Worm (Caenorhabditis elegans) whole organism, L3 larva: ENCODE results near the gene clec-257.

Experiments
- R02D3.7 ChIP-seq: fragments of 150-350 bp; optimal IDR thresholded peaks from 2 replicates; lab custom pipeline; 2014; ENCODE audit warnings: missing biosample characterization, missing genetic modification characterization
- ZK546.5 ChIP-seq: sonication (generic microtip); optimal IDR thresholded peaks from 2 replicates; lab custom pipeline; 2017; ENCODE audit warnings: missing biosample characterization, missing genetic modification characterization
- ama-1 ChIP-seq: fragments of 150-350 bp; optimal IDR thresholded peaks from 2 replicates; lab custom pipeline; 2018
- ceh-16 ChIP-seq: sonication (generic microtip); optimal IDR thresholded peaks from 2 replicates; lab custom pipeline; 2017; ENCODE audit warnings: missing biosample characterization, missing genetic modification characterization
- ceh-28 ChIP-seq: fragments of 150-350 bp; optimal IDR thresholded peaks from 2 replicates; lab custom pipeline; 2014; ENCODE audit warnings: missing biosample characterization, missing genetic modification reagents, missing genetic modification characterization
- ceh-82 ChIP-seq: fragments of 150-350 bp; optimal IDR thresholded peaks from 2 replicates; lab custom pipeline; 2014; ENCODE audit warnings: missing biosample characterization, missing genetic modification characterization
- ceh-9 ChIP-seq: sonication (generic microtip); optimal IDR thresholded peaks from 2 replicates; lab custom pipeline; 2018; ENCODE audit warnings: missing biosample characterization, missing genetic modification characterization
- egl-5 ChIP-seq: fragments of 150-350 bp; optimal IDR thresholded peaks from 2 replicates; lab custom pipeline; 2017; ENCODE audit warnings: missing biosample characterization, missing genetic modification reagents, missing genetic modification characterization, inconsistent platforms
- elt-1 ChIP-seq: fragments of 150-350 bp; optimal IDR thresholded peaks from 2 replicates; lab custom pipeline; 2014; ENCODE audit warnings: missing biosample characterization, missing genetic modification characterization
- elt-3 ChIP-seq, 3 experiments: fragments of 150-350 bp in 1 of 3; sonication (generic microtip) in 2 of 3; optimal IDR thresholded peaks; 2 replicates in 2 of 3; 4 replicates in 1 of 3; lab custom pipeline; 2014 to 2017; ENCODE audit warnings: missing biosample characterization in 3 of 3, missing genetic modification characterization in 3 of 3
- eor-1 ChIP-seq, 2 experiments: fragments of 150-350 bp; optimal IDR thresholded peaks; 2 replicates each; lab custom pipeline; 2014 to 2018; ENCODE audit warnings: missing biosample characterization in 2 of 2, missing genetic modification characterization in 2 of 2
- fkh-2 ChIP-seq: fragments of 150-350 bp; optimal IDR thresholded peaks from 2 replicates; lab custom pipeline; 2014; ENCODE audit warnings: missing biosample characterization, missing genetic modification reagents, missing genetic modification characterization
- hmg-11 ChIP-seq: sonication (generic microtip); optimal IDR thresholded peaks from 2 replicates; lab custom pipeline; 2016; ENCODE audit warnings: missing genetic modification characterization, missing compliant biosample characterization
- jun-1 ChIP-seq: fragments of 150-350 bp; optimal IDR thresholded peaks from 2 replicates; lab custom pipeline; 2014; ENCODE audit warnings: missing biosample characterization, missing genetic modification reagents, missing genetic modification characterization
- lin-39 ChIP-seq: fragments of 150-350 bp; optimal IDR thresholded peaks from 2 replicates; lab custom pipeline; 2018; ENCODE audit warnings: missing biosample characterization, missing genetic modification reagents, missing genetic modification characterization
- mdl-1 ChIP-seq: fragments of 150-350 bp; optimal IDR thresholded peaks from 2 replicates; lab custom pipeline; 2014; ENCODE audit warnings: missing biosample characterization, missing genetic modification characterization
- mml-1 ChIP-seq: fragments of 150-350 bp; sonication (generic microtip); optimal IDR thresholded peaks from 3 replicates; lab custom pipeline; 2014; ENCODE audit warnings: missing biosample characterization, missing genetic modification characterization
- nfya-1 ChIP-seq: sonication (generic microtip); optimal IDR thresholded peaks from 2 replicates; lab custom pipeline; 2017; ENCODE audit warnings: missing genetic modification characterization, mild to moderate bottlenecking, missing compliant biosample characterization, antibody characterized with exemption, moderate library complexity; ENCODE audit not compliant: insufficient read depth
- nhr-11 ChIP-seq: fragments of 150-350 bp; optimal IDR thresholded peaks from 2 replicates; lab custom pipeline; 2014; ENCODE audit warnings: missing biosample characterization, missing genetic modification characterization
- nhr-12 ChIP-seq: fragments of 150-350 bp; optimal IDR thresholded peaks from 2 replicates; lab custom pipeline; 2014; ENCODE audit warnings: missing biosample characterization, missing genetic modification characterization
- nhr-23 ChIP-seq: fragments of 150-350 bp; optimal IDR thresholded peaks from 2 replicates; lab custom pipeline; 2014; ENCODE audit warnings: missing biosample characterization, missing genetic modification reagents, missing genetic modification characterization
- nhr-237 ChIP-seq: fragments of 150-350 bp; optimal IDR thresholded peaks from 2 replicates; lab custom pipeline; 2014; ENCODE audit warnings: missing biosample characterization, missing genetic modification characterization
- nhr-28 ChIP-seq: fragments of 150-350 bp; optimal IDR thresholded peaks from 2 replicates; lab custom pipeline; 2014; ENCODE audit warnings: missing biosample characterization, missing genetic modification characterization
- nhr-67 ChIP-seq: fragments of 150-350 bp; optimal IDR thresholded peaks from 2 replicates; lab custom pipeline; 2014; ENCODE audit warnings: missing biosample characterization, missing genetic modification characterization
- nhr-77 ChIP-seq: fragments of 150-350 bp; optimal IDR thresholded peaks from 2 replicates; lab custom pipeline; 2014; ENCODE audit warnings: missing biosample characterization, missing genetic modification characterization
- snpc-4 ChIP-seq: fragments of 150-350 bp; optimal IDR thresholded peaks from 2 replicates; lab custom pipeline; 2014; ENCODE audit warnings: missing biosample characterization, missing genetic modification characterization
- unc-62 ChIP-seq: fragments of 150-350 bp; sonication (generic microtip); optimal IDR thresholded peaks from 4 replicates; lab custom pipeline; 2014; ENCODE audit warnings: missing biosample characterization, missing genetic modification reagents, missing genetic modification characterization
- zag-1 ChIP-seq: fragments of 150-350 bp; optimal IDR thresholded peaks from 2 replicates; lab custom pipeline; 2014; ENCODE audit warnings: missing biosample characterization, missing genetic modification characterization

The clec-257 gene

DNA sequence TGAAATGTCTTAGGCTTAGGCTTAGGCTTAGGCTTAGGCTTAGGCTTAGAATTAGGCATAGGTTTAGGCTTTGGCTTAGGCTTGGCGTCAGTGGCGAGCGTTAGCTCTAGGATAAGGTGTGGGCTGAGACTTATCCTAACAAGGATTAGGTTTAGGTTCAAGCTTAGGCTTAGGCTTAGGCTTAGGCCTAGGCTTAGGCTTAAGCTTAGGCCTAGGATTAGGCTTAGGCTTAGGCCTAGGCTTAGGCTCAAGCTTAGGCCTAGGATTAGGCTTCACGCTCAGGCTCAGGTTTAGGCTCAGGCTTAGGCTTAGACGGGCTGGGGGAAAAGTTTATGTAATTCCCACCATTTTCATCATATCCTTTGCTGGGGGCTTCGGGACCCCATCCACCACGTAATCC lies 38.9 kb upstream of the clec-257 start:
- TF ChIP-seq nfya-1 (tag; lab: Kevin White, UChicago) (no peak), unc-62 (GFP tag; lab: Kevin White, UChicago) (no peak), fkh-2 (no peak), eor-1 (tag; optimal IDR thresholded peaks at IDR 0.05; lab: Kevin White, UChicago) (no peak), R02D3.7 (tag; lab: Kevin White, UChicago) (no peak)

DNA sequence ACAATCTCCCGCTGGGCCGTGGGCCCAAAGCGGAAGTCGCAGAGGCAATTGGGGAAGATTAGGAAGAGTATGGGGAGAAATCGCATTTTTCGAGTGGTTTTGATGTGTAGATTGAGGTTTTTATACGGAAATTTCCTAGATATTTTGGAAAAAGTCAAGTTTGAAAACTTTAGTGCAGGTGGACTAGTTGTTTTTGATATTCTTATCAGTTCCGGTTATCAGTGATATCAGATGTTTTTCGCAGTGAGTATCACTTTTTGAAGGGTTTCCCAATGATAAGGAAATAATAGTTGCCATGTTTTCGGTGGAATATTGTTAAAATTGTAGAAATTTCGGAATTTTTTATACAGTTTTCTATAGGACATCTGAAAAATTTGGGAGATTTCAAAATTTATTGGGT lies 38.5 kb upstream of the clec-257 start, which contains the start of gene scl-20:
TSS of gene scl-20 (minus strand) at position 101 of the 400 bp plus-strand sequence.
- TF ChIP-seq ceh-82 (tag; lab: Kevin White, UChicago) (no peak), elt-3 (tag; optimal IDR thresholded peaks at IDR 0.05; lab: Kevin White, UChicago) (no peak), egl-5 (tag; lab: Kevin White, UChicago) (no peak), jun-1 (tag; lab: Kevin White, UChicago) (no peak), nhr-237 (tag; lab: Kevin White, UChicago) (no peak), zag-1 (no peak), ZK546.5 (no peak), nhr-23 (tag; lab: Kevin White, UChicago) (no peak)
- TF ChIP-seq, all 47 proteins: peak for 0

DNA sequence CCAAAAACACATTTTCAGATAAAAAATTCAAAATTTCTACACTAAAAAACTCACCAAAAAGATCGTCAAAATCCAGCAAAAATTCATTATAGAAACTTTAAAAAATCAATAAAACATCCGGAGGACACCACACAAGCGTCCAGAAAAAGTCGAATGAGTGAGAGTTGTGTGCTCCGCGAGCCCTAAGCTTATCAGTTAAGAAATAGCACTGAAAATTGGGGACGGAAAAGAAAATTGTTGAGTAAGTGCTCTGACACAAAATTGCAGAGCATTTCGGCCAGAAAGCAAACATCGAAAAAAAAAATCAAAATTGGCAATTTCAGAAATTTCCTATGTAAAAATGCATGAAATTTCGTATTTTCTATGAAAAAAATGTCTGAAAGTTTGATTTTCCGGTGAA lies 35.2 kb upstream of the clec-257 start:
- TF ChIP-seq nhr-28 (tag; lab: Kevin White, UChicago) = no peak
- no peak for TF ChIP-seq R02D3.7 (tag; lab: Kevin White, UChicago)
- TF ChIP-seq nfya-1 (tag; lab: Kevin White, UChicago) = no peak
- no peak for TF ChIP-seq unc-62 (GFP tag; lab: Kevin White, UChicago)
- TF ChIP-seq ZK546.5 = no peak
- no peak for TF ChIP-seq ceh-16 (tag; lab: Kevin White, UChicago)
- no peak for TF ChIP-seq elt-3 (tag; optimal IDR thresholded peaks at IDR 0.05; lab: Kevin White, UChicago)
- no peak for TF ChIP-seq nhr-12 (tag; lab: Kevin White, UChicago)
- TF ChIP-seq nhr-67 (tag; lab: Kevin White, UChicago) = no peak
- TF ChIP-seq ama-1 = no peak
- no peak for TF ChIP-seq ceh-28 (tag; lab: Kevin White, UChicago)
- TF ChIP-seq lin-39 (tag; lab: Kevin White, UChicago) = no peak
- TF ChIP-seq mdl-1 (tag; lab: Kevin White, UChicago) = no peak
- no peak for TF ChIP-seq nhr-23 (tag; lab: Kevin White, UChicago)
- no peak for TF ChIP-seq hmg-11 (tag; lab: Kevin White, UChicago)
- no peak for TF ChIP-seq mml-1 (tag; lab: Kevin White, UChicago)

DNA sequence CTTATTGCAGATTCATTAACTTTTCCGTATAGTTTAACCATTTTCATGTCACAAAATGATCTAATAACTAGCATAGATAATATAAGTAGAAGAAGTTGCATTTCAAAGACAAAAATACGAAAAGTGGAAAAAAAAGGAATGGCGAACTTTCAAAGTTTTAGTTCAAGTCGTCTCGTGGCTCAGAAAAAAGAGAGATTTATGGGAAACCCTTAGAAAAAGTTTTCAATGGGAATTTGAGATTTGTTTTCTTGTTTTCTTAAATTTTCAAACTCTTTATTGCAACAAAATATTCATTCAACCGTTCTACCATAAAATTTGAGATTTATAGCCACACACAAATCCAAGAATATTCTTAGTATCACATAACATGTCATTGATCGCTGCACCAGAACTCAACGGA lies 30.8 kb upstream of the clec-257 start, which contains the start of gene clec-250:
TSS of gene clec-250 (minus strand) at position 101 of the 400 bp plus-strand sequence.
- no peak for TF ChIP-seq eor-1 (tag; optimal IDR thresholded peaks at IDR 0.05; lab: Kevin White, UChicago)

DNA sequence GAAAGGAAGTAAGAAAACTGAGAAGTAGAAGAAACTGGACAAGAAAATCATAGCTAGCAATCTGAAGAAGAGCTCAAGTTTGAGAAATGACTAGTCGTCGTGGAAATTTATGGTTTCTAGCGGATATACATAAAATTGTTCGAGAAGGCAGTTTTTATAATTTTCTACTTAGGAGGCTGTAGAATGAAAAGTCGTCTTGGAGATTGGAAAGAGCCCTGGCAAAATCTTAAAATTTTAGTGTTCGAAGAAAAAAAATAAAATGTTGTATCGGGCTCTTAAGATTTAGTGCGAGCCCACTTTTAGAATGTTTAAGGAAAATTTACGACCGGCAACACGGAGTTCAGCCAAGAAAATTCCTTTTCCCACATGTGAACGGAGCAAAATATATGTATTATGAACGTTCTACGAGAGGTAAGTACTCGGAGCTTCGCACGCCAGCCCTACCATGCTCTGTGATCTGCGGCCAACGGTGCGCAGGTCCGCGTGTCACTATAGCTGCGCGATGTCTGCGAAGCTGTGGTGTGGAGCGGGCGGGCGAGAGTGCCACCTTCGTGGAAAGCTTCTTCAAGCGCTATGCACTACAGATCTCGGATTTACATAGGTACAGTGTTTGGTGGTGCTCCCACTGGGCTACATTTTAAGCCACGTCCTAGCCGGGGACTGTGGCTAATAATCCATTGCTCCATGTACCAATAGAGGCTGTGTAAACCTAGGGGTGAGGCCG lies 25.8 kb upstream of the clec-257 start, which contains the start of gene clec-251:
TSS of gene clec-251 (minus strand) at position 51 of the 724 bp plus-strand sequence.
- TF ChIP-seq lin-39 (tag; lab: Kevin White, UChicago) (no peak), ceh-9 (tag; lab: Kevin White, UChicago) (no peak), snpc-4 (tag; lab: Kevin White, UChicago) (no peak), nhr-11 (tag; lab: Kevin White, UChicago) (no peak), nhr-28 (tag; lab: Kevin White, UChicago) (no peak)

DNA sequence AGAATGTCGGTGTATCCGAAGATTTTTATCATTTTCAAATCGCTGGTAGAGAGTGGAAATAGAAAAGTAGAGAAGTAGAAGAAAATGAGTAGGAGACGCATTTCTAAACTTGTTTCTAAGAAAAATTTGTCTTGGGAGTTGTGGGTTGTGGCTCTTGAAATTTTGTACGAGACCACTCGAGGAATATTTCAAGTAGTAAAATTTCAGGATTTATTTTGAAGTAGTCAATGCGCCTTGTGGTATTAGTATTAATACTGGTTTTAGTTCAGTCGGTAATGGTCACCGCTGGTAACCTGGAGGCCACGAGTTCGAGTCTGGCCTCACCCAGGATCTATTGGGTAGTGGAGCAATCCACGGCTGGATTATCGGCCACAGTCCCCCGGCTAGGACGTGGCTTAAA lies 24.1 kb upstream of the clec-257 start, which contains the start of gene clec-252:
TSS of gene clec-252 (minus strand) at position 101 of the 400 bp plus-strand sequence.
- no peak for TF ChIP-seq ZK546.5
- no peak for TF ChIP-seq nhr-77 (tag; lab: Kevin White, UChicago)
- no peak for TF ChIP-seq elt-1 (tag; lab: Kevin White, UChicago)
- no peak for TF ChIP-seq egl-5 (tag; lab: Kevin White, UChicago)
- no peak for TF ChIP-seq nhr-23 (tag; lab: Kevin White, UChicago)
- TF ChIP-seq nhr-237 (tag; lab: Kevin White, UChicago) = no peak
- TF ChIP-seq lin-39 (tag; lab: Kevin White, UChicago) = no peak
- no peak for TF ChIP-seq ceh-28 (tag; lab: Kevin White, UChicago)
